Worm (Caenorhabditis elegans) whole organism, midembryonic: Measurements from ENCODE around the gene Y75B7B.2.
A peak's percentile ranks its signal among the peaks of the same experiment; 100 is the strongest.

Source experiments
- T22C8.4 ChIP-seq: fragments of 200-800 bp; sonication (Bioruptor generic); IDR thresholded peaks from 2 replicates; pipeline ENCODE4 v1.3.6; 2022; ENCODE audit warnings: missing genetic modification characterization, missing compliant biosample characterization
- cog-1 ChIP-seq: sonication (generic microtip); optimal IDR thresholded peaks from 2 replicates; lab custom pipeline; 2016; ENCODE audit warnings: missing genetic modification characterization, missing compliant biosample characterization
- flt-1 ChIP-seq: fragments of 200-800 bp; sonication (Bioruptor generic); IDR thresholded peaks from 2 replicates; pipeline ENCODE4 v1.3.6; 2022; ENCODE audit warnings: missing genetic modification characterization, missing compliant biosample characterization
- klf-2 ChIP-seq: fragments of 200-800 bp; sonication (Bioruptor generic); conservative IDR thresholded peaks from 2 replicates; pipeline ENCODE4 v1.3.6; 2022; ENCODE audit warnings: missing genetic modification reagents, missing genetic modification characterization, missing compliant biosample characterization
- med-1 ChIP-seq: sonication (generic microtip); optimal IDR thresholded peaks from 2 replicates; lab custom pipeline; 2017; ENCODE audit warnings: missing genetic modification characterization, mild to moderate bottlenecking, missing compliant biosample characterization, antibody characterized with exemption, missing genetic modification reagents; ENCODE audit not compliant: insufficient read depth
- ref-1 ChIP-seq: fragments of 200-800 bp; sonication (Bioruptor generic); conservative IDR thresholded peaks from 2 replicates; pipeline ENCODE4 v1.3.6; 2022; ENCODE audit warnings: missing genetic modification reagents, missing genetic modification characterization, missing compliant biosample characterization
- tab-1 ChIP-seq: fragments of 200-800 bp; sonication (Bioruptor generic); IDR thresholded peaks from 2 replicates; pipeline ENCODE4 v1.3.6; 2022; ENCODE audit warnings: missing genetic modification characterization, missing compliant biosample characterization
- ztf-23 ChIP-seq: fragments of 200-800 bp; sonication (Bioruptor generic); IDR thresholded peaks from 2 replicates; pipeline ENCODE4 v1.3.6; 2022; ENCODE audit warnings: missing genetic modification reagents, missing genetic modification characterization, missing compliant biosample characterization
- ztf-29 ChIP-seq: fragments of 200-800 bp; sonication (Bioruptor generic); IDR thresholded peaks from 2 replicates; pipeline ENCODE4 v1.3.6; 2022; ENCODE audit warnings: missing genetic modification reagents, missing genetic modification characterization, missing compliant biosample characterization

Gene Y75B7B.2

ce11 chrV:1275924-1276323 is at the start of gene Y75B7B.2:
Y75B7B.2 (minus strand) TSS chrV:1276024.
- TF ChIP-seq tab-1 (no peak), med-1 (no peak), T22C8.4 (GFP tag; lab: Robert Waterston, UW) (no peak), cog-1 (no peak), ztf-29 (GFP tag; lab: Robert Waterston, UW) (no peak), flt-1 (GFP tag; lab: Robert Waterston, UW) (no peak), ref-1 (GFP tag; lab: Robert Waterston, UW) (no peak), klf-2 (GFP tag; lab: Robert Waterston, UW) (no peak), ztf-23 (GFP tag; lab: Robert Waterston, UW) (no peak)

DNA sequence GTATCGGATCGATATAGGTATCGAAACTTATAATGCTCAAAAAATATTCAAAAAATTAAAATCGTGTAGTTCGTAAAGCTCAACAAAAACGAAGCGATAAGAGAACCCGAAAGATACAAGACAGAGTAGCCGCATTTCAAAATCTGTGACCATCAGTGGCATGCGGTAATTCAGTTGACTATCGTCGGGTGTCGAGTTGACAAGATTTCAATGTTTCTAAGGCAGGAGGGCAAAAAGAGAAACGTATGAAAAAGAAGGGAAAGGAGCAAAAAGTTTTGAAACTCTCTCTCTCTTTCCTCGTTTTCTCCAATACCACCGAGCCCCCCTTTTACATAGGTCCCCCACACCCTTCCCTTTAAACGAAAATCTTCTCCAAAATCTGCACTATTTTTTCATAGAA is 46.0 kb upstream of the Y75B7B.2 start:
- TF ChIP-seq ztf-29 (GFP tag; lab: Robert Waterston, UW) (no peak), med-1 (no peak), flt-1 (GFP tag; lab: Robert Waterston, UW) (no peak), T22C8.4 (GFP tag; lab: Robert Waterston, UW) (no peak), cog-1 (no peak), ztf-23 (GFP tag; lab: Robert Waterston, UW) (no peak), klf-2 (GFP tag; lab: Robert Waterston, UW) (no peak), ref-1 (GFP tag; lab: Robert Waterston, UW) (no peak), tab-1 (no peak)

- TF ChIP-seq T22C8.4 (GFP tag; lab: Robert Waterston, UW), result no peak
- TF ChIP-seq flt-1 (GFP tag; lab: Robert Waterston, UW), result no peak
- no peak for TF ChIP-seq ref-1 (GFP tag; lab: Robert Waterston, UW)
- TF ChIP-seq klf-2 (GFP tag; lab: Robert Waterston, UW), result no peak
- no peak for TF ChIP-seq med-1
- no peak for TF ChIP-seq tab-1
- no peak for TF ChIP-seq cog-1
- TF ChIP-seq ztf-23 (GFP tag; lab: Robert Waterston, UW), result no peak
- no peak for TF ChIP-seq ztf-29 (GFP tag; lab: Robert Waterston, UW)
These were observed 42.1 kb upstream of the Y75B7B.2 start, which contains the start of gene F16B3.3 for ce11 chrV:1317869-1318354. F16B3.3 (minus strand) TSS chrV:1317919.

DNA sequence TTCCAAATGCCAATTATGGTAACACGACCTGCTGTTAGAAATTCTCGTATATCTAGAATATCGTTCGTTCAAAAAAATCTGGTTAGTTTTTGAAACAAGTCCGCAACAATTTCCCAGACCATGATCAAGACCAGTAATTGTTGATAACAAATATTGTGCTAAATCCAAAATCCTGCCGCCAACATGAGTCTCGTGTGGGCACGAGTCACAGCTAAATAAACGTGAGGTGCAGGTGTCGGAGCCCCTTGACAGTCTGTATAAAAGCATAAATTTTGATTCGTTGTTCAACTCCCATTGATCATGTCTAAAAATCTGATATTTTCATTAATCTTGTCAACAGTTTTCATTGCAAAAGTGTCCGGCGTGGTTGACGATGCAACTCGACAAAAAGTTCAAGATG is 39.0 kb upstream of the Y75B7B.2 start, which contains the start of gene F16B3.2:
Gene F16B3.2 (plus strand): TSS at position 301 of the 400 bp plus-strand sequence.
- TF ChIP-seq cog-1, result no peak
- TF ChIP-seq ref-1 (GFP tag; lab: Robert Waterston, UW), result no peak
- no peak for TF ChIP-seq med-1
- no peak for TF ChIP-seq flt-1 (GFP tag; lab: Robert Waterston, UW)
- TF ChIP-seq ztf-29 (GFP tag; lab: Robert Waterston, UW), result no peak
- TF ChIP-seq T22C8.4 (GFP tag; lab: Robert Waterston, UW), result no peak
- no peak for TF ChIP-seq tab-1
- TF ChIP-seq klf-2 (GFP tag; lab: Robert Waterston, UW), result no peak
- no peak for TF ChIP-seq ztf-23 (GFP tag; lab: Robert Waterston, UW)

- TF ChIP-seq tab-1 (no peak), ztf-23 (GFP tag; lab: Robert Waterston, UW) (no peak), cog-1 (no peak), ztf-29 (GFP tag; lab: Robert Waterston, UW) (no peak), med-1 (no peak), ref-1 (GFP tag; lab: Robert Waterston, UW) (no peak), flt-1 (GFP tag; lab: Robert Waterston, UW) (no peak), klf-2 (GFP tag; lab: Robert Waterston, UW) (no peak), T22C8.4 (GFP tag; lab: Robert Waterston, UW) (no peak)
These were observed 37.5 kb upstream of the Y75B7B.2 start for ce11 chrV:1313274-1313673.

- TF ChIP-seq ztf-23 (GFP tag; lab: Robert Waterston, UW) (no peak), flt-1 (GFP tag; lab: Robert Waterston, UW) (no peak), ref-1 (GFP tag; lab: Robert Waterston, UW) (no peak), T22C8.4 (GFP tag; lab: Robert Waterston, UW) (no peak), med-1 (no peak), klf-2 (GFP tag; lab: Robert Waterston, UW) (no peak), ztf-29 (GFP tag; lab: Robert Waterston, UW) (no peak), tab-1 (no peak), cog-1 (no peak)
These were observed 31.9 kb upstream of the Y75B7B.2 start for ce11 chrV:1307730-1308129.

DNA sequence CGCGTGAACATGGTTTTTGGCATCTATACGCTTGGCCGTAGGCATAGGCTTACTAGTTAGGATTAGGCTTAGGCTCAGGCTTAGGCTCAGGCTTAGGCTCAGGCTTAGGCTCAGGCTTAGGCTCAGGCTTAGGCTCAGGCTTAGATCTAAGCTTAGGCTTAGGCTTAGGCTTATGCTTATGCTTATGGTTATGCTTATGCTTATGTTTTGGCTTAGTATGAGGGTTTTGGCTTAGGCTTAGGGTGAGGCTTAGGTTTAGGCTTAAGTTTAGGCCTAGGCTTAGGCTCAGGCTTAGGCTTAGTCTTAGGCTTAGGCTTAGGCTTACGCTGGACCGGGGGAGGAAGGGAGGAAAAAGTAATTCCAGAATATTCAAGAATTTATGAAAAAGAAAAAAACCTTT is 30.0 kb upstream of the Y75B7B.2 start:
- no peak for TF ChIP-seq T22C8.4 (GFP tag; lab: Robert Waterston, UW)
- TF ChIP-seq ztf-29 (GFP tag; lab: Robert Waterston, UW), result peak; percentile 60; the same call in 1 of the 2 replicates
- TF ChIP-seq tab-1, result no peak
- TF ChIP-seq flt-1 (GFP tag; lab: Robert Waterston, UW), result no peak
- no peak for TF ChIP-seq klf-2 (GFP tag; lab: Robert Waterston, UW)

DNA sequence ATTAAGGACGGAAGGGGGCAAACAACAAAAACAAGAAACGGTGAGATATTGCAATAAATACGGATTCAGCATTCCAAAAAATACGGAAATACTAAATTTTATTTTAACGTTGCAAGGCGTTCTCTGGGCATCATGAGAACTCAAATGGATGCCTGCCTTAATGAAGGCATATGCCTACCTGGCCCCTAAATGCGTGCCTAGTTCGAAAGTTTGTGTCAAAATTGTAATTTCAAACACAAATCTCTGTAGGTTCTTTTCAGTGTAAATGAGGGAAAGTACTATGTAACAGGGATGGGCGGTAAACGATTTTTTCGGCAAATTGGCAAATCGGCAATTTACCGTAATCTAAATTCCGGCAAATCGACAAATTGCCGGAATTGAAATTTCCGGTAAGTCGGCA is 26.3 kb upstream of the Y75B7B.2 start:
- no peak for TF ChIP-seq klf-2 (GFP tag; lab: Robert Waterston, UW)
- no peak for TF ChIP-seq ztf-29 (GFP tag; lab: Robert Waterston, UW)
- no peak for TF ChIP-seq cog-1
- TF ChIP-seq flt-1 (GFP tag; lab: Robert Waterston, UW), result no peak
- TF ChIP-seq T22C8.4 (GFP tag; lab: Robert Waterston, UW), result no peak
- TF ChIP-seq med-1, result no peak
- no peak for TF ChIP-seq tab-1
- no peak for TF ChIP-seq ref-1 (GFP tag; lab: Robert Waterston, UW)

DNA sequence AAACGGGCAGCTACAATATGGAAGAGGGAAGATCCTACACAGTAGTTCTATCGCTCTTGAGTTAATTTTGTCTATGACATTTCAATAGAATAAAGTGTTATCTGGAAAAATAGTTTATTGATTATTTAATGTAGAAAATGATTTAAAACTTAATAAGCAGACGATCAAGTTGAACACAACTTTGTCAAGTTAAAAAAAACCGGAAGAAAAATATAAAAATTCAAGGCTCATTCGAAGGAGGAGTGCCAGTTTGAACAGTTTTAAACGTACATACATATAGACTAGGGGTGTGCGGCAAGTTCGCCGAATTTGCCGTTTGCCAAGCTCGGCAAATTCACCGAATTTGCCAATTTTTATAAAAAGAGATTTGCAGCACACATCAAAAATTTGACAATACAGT is 23.4 kb upstream of the Y75B7B.2 start, which contains the start of gene egl-2:
Gene egl-2 (minus strand): TSS at position 101 of the 400 bp plus-strand sequence.
- TF ChIP-seq tab-1, result no peak
- no peak for TF ChIP-seq flt-1 (GFP tag; lab: Robert Waterston, UW)
- no peak for TF ChIP-seq klf-2 (GFP tag; lab: Robert Waterston, UW)
- TF ChIP-seq ztf-23 (GFP tag; lab: Robert Waterston, UW), result no peak
- TF ChIP-seq ref-1 (GFP tag; lab: Robert Waterston, UW), result no peak
- no peak for TF ChIP-seq cog-1
- no peak for TF ChIP-seq T22C8.4 (GFP tag; lab: Robert Waterston, UW)
- TF ChIP-seq ztf-29 (GFP tag; lab: Robert Waterston, UW), result no peak
- TF ChIP-seq med-1, result no peak

DNA sequence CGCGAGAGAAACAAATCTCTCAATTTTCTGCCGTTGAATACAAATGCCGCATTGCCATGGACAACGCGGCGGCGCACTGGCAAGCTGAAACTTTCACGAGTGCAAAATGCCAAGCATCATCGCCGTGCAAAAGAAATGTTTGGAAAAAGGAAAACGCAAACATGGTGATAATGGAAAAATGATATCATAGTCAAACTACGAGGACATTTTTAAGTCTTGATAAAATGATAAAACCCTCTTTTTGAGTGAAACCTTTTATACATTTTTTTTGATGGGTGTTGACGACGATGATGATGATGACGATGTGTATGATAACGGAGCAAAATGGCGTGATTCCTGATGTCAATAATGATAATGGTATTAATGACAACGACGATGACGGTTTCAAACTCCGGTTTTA is 11.5 kb upstream of the Y75B7B.2 start:
- TF ChIP-seq flt-1 (GFP tag; lab: Robert Waterston, UW) (no peak), ztf-29 (GFP tag; lab: Robert Waterston, UW) (no peak), ref-1 (GFP tag; lab: Robert Waterston, UW) (no peak), T22C8.4 (GFP tag; lab: Robert Waterston, UW) (no peak), tab-1 (no peak), med-1 (no peak), klf-2 (GFP tag; lab: Robert Waterston, UW) (no peak), ztf-23 (GFP tag; lab: Robert Waterston, UW) (no peak)
